Fruit fly (Drosophila melanogaster): ENCODE measurements around the gene CG12691.
A peak's percentile ranks its signal among the peaks of the same experiment; 100 is the strongest.

CG12691 gene

dm6 chrX:4277861-4278260 is 12.0 kb downstream of the CG12691 start, which contains the start of gene CG15578:
CG15578 (minus strand) TSS chrX:4277961.
- TF ChIP-seq CG3032 (tag; optimal IDR thresholded peaks at IDR 0.05), result no peak
- no peak for TF ChIP-seq Hr38 (GFP tag; optimal IDR thresholded peaks at IDR 0.05)
- no peak for TF ChIP-seq CG4318 (GFP tag; optimal IDR thresholded peaks at IDR 0.05)
- no peak for TF ChIP-seq Eip78C (GFP tag)
- TF ChIP-seq fd85E (GFP tag; optimal IDR thresholded peaks at IDR 0.05), result no peak

dm6 chrX:4280769-4281168 is 14.9 kb downstream of the CG12691 start:
- TF ChIP-seq Ets21C (GFP tag; optimal IDR thresholded peaks at IDR 0.05), result no peak
- no peak for TF ChIP-seq eg (GFP tag; IDR thresholded peaks at IDR 0.05)
- TF ChIP-seq CG6854 (GFP tag; optimal IDR thresholded peaks at IDR 0.05), result no peak
- no peak for TF ChIP-seq fd85E (GFP tag; optimal IDR thresholded peaks at IDR 0.05)
- TF ChIP-seq dac (GFP tag; optimal IDR thresholded peaks at IDR 0.05), result no peak
- no peak for TF ChIP-seq dsx (GFP tag; optimal IDR thresholded peaks at IDR 0.05; ENCODE audit: poor library complexity, severe bottlenecking)
- no peak for TF ChIP-seq CG6276 (GFP tag; optimal IDR thresholded peaks at IDR 0.05)
- TF ChIP-seq CG8632 (GFP tag; optimal IDR thresholded peaks at IDR 0.05), result no peak
- TF ChIP-seq Gug (GFP tag; IDR thresholded peaks at IDR 0.05), result no peak
- no peak for TF ChIP-seq CG3032 (tag; optimal IDR thresholded peaks at IDR 0.05)

- no peak for TF ChIP-seq CG10631 (GFP tag; optimal IDR thresholded peaks at IDR 0.05)
- TF ChIP-seq dsx (GFP tag; optimal IDR thresholded peaks at IDR 0.05; ENCODE audit: poor library complexity, severe bottlenecking), result no peak
- no peak for TF ChIP-seq CG7368 (GFP tag; optimal IDR thresholded peaks at IDR 0.05)
- no peak for TF ChIP-seq CG9139 (GFP tag; optimal IDR thresholded peaks at IDR 0.05)
- no peak for TF ChIP-seq topi (GFP tag; optimal IDR thresholded peaks at IDR 0.05)
- no peak for TF ChIP-seq Lpt (GFP tag; optimal IDR thresholded peaks at IDR 0.05)
- no peak for TF ChIP-seq CG16779 (tag; optimal IDR thresholded peaks at IDR 0.05)
- no peak for TF ChIP-seq salr (GFP tag; optimal IDR thresholded peaks at IDR 0.05)
- TF ChIP-seq Ets21C (GFP tag; optimal IDR thresholded peaks at IDR 0.05), result no peak
- no peak for TF ChIP-seq Smox (GFP tag; optimal IDR thresholded peaks at IDR 0.05)
- no peak for TF ChIP-seq CG6276 (GFP tag; optimal IDR thresholded peaks at IDR 0.05)
- TF ChIP-seq Blimp-1 (GFP tag; optimal IDR thresholded peaks at IDR 0.05), result no peak
- TF ChIP-seq lz (GFP tag; optimal IDR thresholded peaks at IDR 0.05), result no peak
Measured at dm6 chrX:4293418-4293817, 27.5 kb downstream of the CG12691 start.

dm6 chrX:4302246-4302645 is 36.3 kb downstream of the CG12691 start, which contains the start of gene CG12692:
CG12692 (minus strand) TSS chrX:4302346.
- TF ChIP-seq Hr38 (GFP tag; optimal IDR thresholded peaks at IDR 0.05) (no peak), CG10631 (GFP tag; optimal IDR thresholded peaks at IDR 0.05) (no peak), Sox15 (GFP tag; optimal IDR thresholded peaks at IDR 0.05) (no peak), CG16779 (tag; optimal IDR thresholded peaks at IDR 0.05) (no peak), CG3032 (tag; optimal IDR thresholded peaks at IDR 0.05) (no peak), Eip93F (GFP tag; optimal IDR thresholded peaks at IDR 0.05) (no peak), vri (GFP tag; optimal IDR thresholded peaks at IDR 0.05) (no peak), CG8319 (GFP tag; optimal IDR thresholded peaks at IDR 0.05) (no peak), CG1621 (tag; optimal IDR thresholded peaks at IDR 0.05) (no peak)

- TF ChIP-seq Eip78C (GFP tag) (peak; percentile 56), Met (GFP tag; optimal IDR thresholded peaks at IDR 0.05) (no peak), fkh (GFP tag; optimal IDR thresholded peaks at IDR 0.05) (peak; percentile 7)
Measured at dm6 chrX:4305980-4306379, 40.1 kb downstream of the CG12691 start.

dm6 chrX:4311699-4312098 is 45.8 kb downstream of the CG12691 start, which contains the start of gene CG15579:
CG15579 (minus strand) TSS chrX:4311799.
- TF ChIP-seq CG15336 (GFP tag; IDR thresholded peaks at IDR 0.05) (no peak), achi (GFP tag; optimal IDR thresholded peaks at IDR 0.05) (no peak), acj6 (GFP tag; optimal IDR thresholded peaks at IDR 0.05) (no peak), Eip93F (GFP tag; optimal IDR thresholded peaks at IDR 0.05) (no peak), CG6276 (GFP tag; optimal IDR thresholded peaks at IDR 0.05) (no peak), svp (GFP tag) (no peak), CG3919 (GFP tag; optimal IDR thresholded peaks at IDR 0.05) (no peak)
